Worm (Caenorhabditis elegans) whole organism, L4/young adult: ENCODE measurements around the gene F28G4.2.

ENCODE experiments used
- W03F9.2 ChIP-seq: fragments of 150-350 bp; optimal IDR thresholded peaks from 2 replicates; lab custom pipeline; 2014; ENCODE audit warnings: missing biosample characterization, missing genetic modification characterization
- dao-5 ChIP-seq: sonication (generic microtip); optimal IDR thresholded peaks from 2 replicates; lab custom pipeline; 2016; ENCODE audit warnings: missing genotype, missing genetic modification characterization, moderate library complexity, missing compliant biosample characterization
- him-1 ChIP-seq: sonication (generic microtip); optimal IDR thresholded peaks from 2 replicates; lab custom pipeline; 2016; ENCODE audit warnings: missing genotype, missing genetic modification reagents, missing genetic modification characterization, missing compliant biosample characterization

Gene F28G4.2

DNA sequence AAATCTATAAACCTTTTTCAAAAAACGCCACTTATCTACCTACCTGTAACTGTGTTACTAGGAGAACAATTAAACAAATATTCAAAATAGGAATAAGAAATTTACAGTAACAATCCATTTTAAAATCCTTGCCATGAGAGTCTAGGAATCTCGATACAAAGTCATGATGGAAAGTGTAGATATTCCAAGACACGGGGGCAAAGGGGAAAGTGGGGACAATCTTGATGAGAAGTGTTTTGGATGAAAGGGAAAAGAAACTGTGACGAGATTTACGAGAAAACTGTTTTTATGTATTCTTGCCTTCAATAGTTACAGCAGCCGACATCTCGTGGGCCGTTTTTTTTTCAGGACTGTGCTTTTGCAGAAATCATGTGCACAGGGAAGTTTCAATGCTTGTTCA, at the start of gene F28G4.2:
F28G4.2 (minus strand) TSS at position 175 of the 400 bp plus-strand sequence.
- TF ChIP-seq him-1 (tag; lab: Kevin White, UChicago) (no peak), W03F9.2 (tag; lab: Kevin White, UChicago) (no peak), dao-5 (tag; lab: Kevin White, UChicago) (no peak)

DNA sequence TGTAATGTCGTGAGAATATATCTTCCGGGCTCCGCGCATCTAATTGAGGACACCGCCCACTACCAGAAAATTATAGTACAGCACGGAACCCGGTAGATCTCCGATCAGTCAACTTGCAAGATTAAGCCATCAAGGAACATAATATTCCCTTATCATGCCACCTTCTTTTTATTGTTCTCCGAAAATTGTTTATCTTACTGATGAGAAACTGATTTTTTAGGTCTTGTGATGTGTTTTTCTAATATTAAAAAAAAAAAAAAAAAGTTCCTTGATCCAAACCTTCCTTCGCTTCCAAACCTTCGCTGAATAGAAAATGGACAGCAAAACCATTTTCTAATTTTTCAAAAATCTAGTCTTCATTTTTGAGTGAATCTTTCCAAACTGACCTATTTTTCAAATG, 46.7 kb upstream of the F28G4.2 start, which contains the start of gene F57G8.7:
F57G8.7 (plus strand) TSS at position 301 of the 400 bp plus-strand sequence.
- TF ChIP-seq dao-5 (tag; lab: Kevin White, UChicago) (no peak), him-1 (tag; lab: Kevin White, UChicago) (no peak)

DNA sequence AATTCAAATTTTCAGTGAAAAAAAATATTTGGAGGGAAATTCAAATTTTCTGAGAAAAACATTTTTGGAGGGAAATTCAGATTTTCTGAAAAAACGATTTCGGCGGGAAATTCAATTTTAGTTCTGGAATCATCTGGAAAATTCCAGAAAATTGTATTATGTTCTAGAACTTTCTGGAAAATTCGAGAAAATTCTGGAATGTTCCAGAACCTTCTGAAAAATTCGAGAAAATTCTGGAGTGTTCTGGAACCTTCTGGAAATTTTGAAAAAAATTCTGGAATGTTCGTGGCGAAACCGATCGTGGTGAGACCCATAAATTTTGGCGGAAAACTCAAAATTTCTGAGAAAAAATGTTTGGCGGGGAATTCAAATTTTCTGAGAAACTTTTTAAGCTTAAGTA, 40.0 kb upstream of the F28G4.2 start:
- TF ChIP-seq him-1 (tag; lab: Kevin White, UChicago) (no peak), W03F9.2 (tag; lab: Kevin White, UChicago) (no peak), dao-5 (tag; lab: Kevin White, UChicago) (no peak)

DNA sequence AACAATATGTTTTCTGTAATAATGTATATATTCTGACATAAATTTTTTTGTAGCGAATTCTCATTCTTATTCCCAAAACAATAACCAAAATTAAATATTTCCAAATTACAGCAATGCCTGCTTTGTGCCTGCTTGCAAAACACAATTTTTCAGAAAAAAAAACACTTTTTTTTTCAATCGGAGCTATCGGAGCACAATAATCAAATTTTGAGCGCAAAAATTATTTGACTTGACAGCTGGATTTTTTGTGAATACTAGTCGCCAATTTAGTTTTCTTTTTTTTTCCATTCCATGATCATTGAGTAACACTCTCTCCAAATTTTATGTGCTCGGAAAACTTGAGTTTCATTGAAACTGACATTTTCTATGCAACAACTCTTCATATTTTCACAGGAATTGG, 35.1 kb upstream of the F28G4.2 start, which contains the start of gene srh-180:
srh-180 (plus strand) TSS at position 301 of the 400 bp plus-strand sequence.
- TF ChIP-seq dao-5 (tag; lab: Kevin White, UChicago) (no peak), W03F9.2 (tag; lab: Kevin White, UChicago) (no peak), him-1 (tag; lab: Kevin White, UChicago) (no peak)

DNA sequence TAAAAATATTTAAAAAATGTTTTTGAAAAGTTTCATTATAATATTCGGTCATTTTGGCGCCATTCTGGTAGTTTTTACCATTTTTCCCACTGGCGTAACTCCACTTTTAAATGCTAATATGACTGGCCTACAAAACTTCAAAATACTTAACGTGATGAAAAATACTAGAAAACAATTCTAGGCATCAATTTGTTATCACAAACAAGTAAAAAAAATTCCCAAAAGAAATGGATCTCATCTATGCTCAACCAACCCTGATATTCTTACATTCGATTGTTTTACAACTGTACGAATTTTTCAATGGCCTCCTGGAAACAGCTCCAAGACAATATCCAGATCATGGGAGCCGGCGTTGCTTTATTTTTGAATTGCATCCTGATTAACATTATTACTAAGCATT, 32.9 kb upstream of the F28G4.2 start, which contains the start of gene str-214:
str-214 (plus strand) TSS at position 301 of the 400 bp plus-strand sequence.
- no peak for TF ChIP-seq him-1 (tag; lab: Kevin White, UChicago)
- TF ChIP-seq dao-5 (tag; lab: Kevin White, UChicago): no peak
- no peak for TF ChIP-seq W03F9.2 (tag; lab: Kevin White, UChicago)

DNA sequence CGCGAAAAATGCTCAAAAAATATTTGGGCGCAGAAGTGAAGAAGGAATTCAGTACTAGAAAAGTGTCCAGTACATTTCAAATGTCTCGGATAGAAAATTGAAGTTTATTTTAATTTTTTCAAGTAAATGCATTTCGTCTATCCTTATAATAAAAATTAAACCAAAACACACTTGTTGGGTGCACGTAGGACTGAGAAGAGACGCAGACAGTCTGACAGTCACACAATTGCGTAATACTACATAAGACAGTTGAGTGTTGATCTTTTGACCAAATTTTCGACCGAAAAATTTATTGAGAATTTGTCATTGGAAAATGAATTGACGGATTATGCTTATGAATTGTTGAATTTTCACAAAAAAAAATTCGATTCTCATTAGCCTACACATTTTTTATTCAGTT, 27.4 kb upstream of the F28G4.2 start, which contains the start of gene oac-7:
oac-7 (plus strand) TSS at position 283 of the 400 bp plus-strand sequence.
- no peak for TF ChIP-seq dao-5 (tag; lab: Kevin White, UChicago)
- no peak for TF ChIP-seq W03F9.2 (tag; lab: Kevin White, UChicago)
- no peak for TF ChIP-seq him-1 (tag; lab: Kevin White, UChicago)

DNA sequence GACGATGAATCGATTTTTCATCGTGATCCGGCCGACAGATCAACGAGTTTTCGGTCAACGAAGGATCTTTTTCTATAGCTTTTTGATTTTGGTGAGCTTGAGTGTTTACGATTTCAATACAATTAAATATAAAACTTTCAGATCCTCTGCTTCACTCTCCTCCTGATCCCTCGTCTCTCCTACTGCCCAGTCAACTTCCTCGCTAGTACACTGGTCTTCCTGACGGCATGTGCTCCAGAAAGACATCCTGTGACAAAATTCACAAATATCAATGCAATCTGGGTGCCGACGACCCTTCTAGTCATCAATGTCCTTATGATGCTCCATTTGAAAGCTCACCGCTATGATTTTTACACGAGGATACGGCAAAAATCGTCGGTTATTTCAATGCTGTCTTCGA, 26.2 kb upstream of the F28G4.2 start:
- no peak for TF ChIP-seq him-1 (tag; lab: Kevin White, UChicago)
- TF ChIP-seq W03F9.2 (tag; lab: Kevin White, UChicago): no peak

DNA sequence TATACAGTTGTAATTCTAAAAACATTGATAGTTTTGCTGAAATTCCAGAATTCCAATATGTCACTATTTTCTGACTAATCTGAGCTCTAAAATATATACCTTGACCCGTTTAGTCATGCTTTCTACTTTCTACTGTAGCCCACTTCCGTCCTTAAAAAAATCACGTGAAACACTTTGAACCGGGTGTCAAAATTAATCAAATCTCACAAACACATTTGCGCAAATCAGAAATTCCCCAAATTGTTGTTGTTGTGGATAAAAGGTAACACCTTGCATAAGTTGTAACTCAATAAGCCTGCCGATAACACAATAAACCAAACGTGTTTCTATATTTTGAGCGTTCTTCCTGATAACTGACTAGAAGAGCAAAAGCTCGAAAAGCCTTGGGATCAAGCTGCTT, 25.1 kb upstream of the F28G4.2 start, which contains the start of gene srxa-7:
srxa-7 (plus strand) TSS at position 301 of the 400 bp plus-strand sequence.
- TF ChIP-seq W03F9.2 (tag; lab: Kevin White, UChicago) (no peak), dao-5 (tag; lab: Kevin White, UChicago) (no peak), him-1 (tag; lab: Kevin White, UChicago) (no peak)

DNA sequence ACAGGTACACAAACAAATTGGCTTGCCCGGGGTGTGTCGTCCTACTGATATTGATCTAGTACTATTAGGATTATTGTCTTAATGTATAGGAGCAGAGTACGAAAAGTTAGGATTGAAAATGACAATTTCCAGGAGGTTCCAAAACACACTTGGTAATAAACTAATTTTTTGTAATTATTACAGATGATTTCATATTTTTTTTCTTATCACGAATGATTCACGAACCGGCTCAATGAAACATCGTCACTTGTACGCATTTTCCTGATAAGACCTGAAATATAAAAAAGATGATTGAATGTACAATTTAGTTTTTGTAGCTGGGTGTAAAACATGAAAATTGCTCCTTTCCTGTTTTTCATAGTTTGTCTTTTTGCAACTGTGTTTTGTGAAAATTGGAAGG, 20.3 kb upstream of the F28G4.2 start, which contains the start of the genes C31A11.13 and oac-6:
C31A11.13 (minus strand) TSS at position 113 of the 400 bp plus-strand sequence.
oac-6 (plus strand) TSS at position 279 of the 400 bp plus-strand sequence.
- no peak for TF ChIP-seq W03F9.2 (tag; lab: Kevin White, UChicago)
- no peak for TF ChIP-seq dao-5 (tag; lab: Kevin White, UChicago)
- no peak for TF ChIP-seq him-1 (tag; lab: Kevin White, UChicago)

DNA sequence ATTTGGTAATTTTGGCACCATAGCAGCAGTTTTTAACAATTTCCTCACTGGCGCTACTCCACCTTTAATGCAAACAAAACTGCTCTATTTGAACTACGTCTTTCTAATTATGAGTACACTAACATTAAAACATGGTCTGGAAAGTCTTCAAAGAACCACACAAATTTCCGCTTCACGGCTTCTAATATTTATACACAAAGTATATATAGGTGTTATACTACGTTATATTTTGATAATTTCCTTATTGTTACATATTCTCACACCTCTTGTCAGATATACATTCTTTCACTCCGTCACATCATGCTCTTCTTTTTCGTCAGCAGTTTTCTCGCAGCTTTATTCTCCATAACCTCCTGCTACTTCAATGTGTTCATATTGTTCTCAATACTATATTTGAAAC, 18.2 kb upstream of the F28G4.2 start, which contains the start of gene srbc-82:
srbc-82 (plus strand) TSS at position 301 of the 400 bp plus-strand sequence.
- TF ChIP-seq W03F9.2 (tag; lab: Kevin White, UChicago): no peak
- TF ChIP-seq him-1 (tag; lab: Kevin White, UChicago): no peak
- TF ChIP-seq dao-5 (tag; lab: Kevin White, UChicago): no peak

DNA sequence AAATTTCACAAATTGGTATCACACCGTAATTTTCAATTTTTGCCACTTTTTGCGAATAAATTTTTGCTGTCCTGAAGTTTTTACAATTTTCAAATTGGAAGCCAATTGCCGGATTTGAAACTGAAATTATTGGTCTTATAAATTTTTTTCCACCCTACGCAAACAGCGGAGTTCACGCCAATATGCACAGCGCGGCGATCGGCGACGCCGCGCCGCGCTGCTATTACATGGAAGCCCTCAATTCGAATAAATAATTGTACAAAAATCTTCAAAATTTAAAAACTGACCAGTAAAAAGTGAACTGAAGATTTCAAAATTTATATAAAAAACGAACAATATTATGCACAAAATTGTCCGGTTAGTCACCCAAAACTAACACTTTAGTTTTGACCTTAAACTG, 17.7 kb upstream of the F28G4.2 start:
- no peak for TF ChIP-seq dao-5 (tag; lab: Kevin White, UChicago)
- no peak for TF ChIP-seq W03F9.2 (tag; lab: Kevin White, UChicago)
- TF ChIP-seq him-1 (tag; lab: Kevin White, UChicago): no peak

DNA sequence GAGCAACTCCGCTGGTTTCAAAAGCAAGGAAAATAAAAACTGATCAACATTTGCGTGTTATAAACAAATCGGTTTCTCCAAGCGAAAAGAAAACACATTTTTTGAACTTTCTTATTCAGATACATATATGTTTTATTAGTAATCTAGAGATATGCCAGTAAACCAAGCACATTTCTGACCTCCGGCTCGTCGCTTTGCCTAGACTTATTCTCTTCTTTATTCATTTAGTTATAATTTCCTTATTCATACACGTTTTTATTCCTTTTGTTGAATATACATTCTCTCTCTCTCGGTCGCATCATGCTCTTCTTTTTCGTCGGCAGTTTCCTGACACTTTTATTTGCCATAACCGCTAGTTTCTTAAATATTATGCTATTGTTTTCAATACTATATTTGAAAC, 16.5 kb upstream of the F28G4.2 start, which contains the start of gene srbc-84:
srbc-84 (plus strand) TSS at position 301 of the 400 bp plus-strand sequence.
- TF ChIP-seq dao-5 (tag; lab: Kevin White, UChicago): no peak
- no peak for TF ChIP-seq him-1 (tag; lab: Kevin White, UChicago)
- no peak for TF ChIP-seq W03F9.2 (tag; lab: Kevin White, UChicago)

DNA sequence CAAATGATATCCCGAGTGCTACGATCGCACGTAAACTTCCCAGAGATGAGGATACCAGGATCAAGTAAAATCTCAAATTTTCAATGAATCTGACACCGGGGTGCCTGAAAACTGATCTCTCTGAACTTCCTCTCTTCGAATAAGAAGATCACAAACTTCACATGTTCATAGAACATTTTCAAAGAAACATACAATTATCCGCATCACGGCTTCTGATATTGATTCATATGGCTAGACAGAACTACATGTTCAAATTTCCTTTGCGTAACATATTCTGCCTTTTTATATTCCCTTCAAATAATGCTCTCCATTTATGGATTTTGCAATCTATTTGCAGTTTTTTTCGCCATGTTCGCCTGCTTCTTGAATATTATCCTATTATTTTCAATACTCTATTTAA, 14.9 kb upstream of the F28G4.2 start, which contains the start of gene srbc-83:
srbc-83 (plus strand) TSS at position 301 of the 400 bp plus-strand sequence.
- TF ChIP-seq W03F9.2 (tag; lab: Kevin White, UChicago) (no peak), dao-5 (tag; lab: Kevin White, UChicago) (no peak), him-1 (tag; lab: Kevin White, UChicago) (no peak)

DNA sequence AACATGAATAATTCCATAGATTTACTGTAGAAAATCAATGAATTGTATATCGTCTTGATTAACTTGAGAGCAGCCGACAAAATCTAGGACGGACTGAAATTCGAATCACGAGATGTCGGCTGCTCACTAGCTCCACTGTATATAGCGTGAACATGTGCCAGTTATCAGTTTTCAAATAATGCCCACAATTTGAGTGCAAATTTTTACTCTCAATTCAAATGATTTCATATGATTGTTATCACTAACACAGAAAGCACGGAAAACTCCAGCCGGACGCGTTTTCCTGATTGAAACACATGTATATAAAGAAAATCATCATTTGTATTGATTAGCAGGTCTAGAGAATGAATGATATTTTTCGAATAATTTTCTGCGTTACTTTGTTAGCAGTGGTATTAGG, 10.3 kb upstream of the F28G4.2 start, which contains the start of gene oac-5:
oac-5 (plus strand) TSS at position 301 of the 400 bp plus-strand sequence.
- TF ChIP-seq him-1 (tag; lab: Kevin White, UChicago) (no peak), dao-5 (tag; lab: Kevin White, UChicago) (no peak), W03F9.2 (tag; lab: Kevin White, UChicago) (no peak)
